Worm (Caenorhabditis elegans) whole organism, late embryonic: ENCODE data around the gene nhr-125.

Experiments
- C08G9.2 ChIP-seq: sonication (generic microtip); optimal IDR thresholded peaks from 2 replicates; lab custom pipeline; 2016; ENCODE audit warnings: mild to moderate bottlenecking, missing genetic modification characterization, moderate library complexity, missing compliant biosample characterization
- C38D4.7 ChIP-seq: fragments of 200-800 bp; sonication (Bioruptor generic); optimal IDR thresholded peaks from 2 replicates; lab custom pipeline; 2018; ENCODE audit warnings: mild to moderate bottlenecking, missing genetic modification characterization, moderate library complexity, missing compliant biosample characterization
- Y22D7AL.16 ChIP-seq: sonication (generic microtip); optimal IDR thresholded peaks from 2 replicates; lab custom pipeline; 2016; ENCODE audit warnings: missing genetic modification characterization, missing compliant biosample characterization
- ceh-14 ChIP-seq: sonication (generic microtip); optimal IDR thresholded peaks from 2 replicates; lab custom pipeline; 2016; ENCODE audit warnings: missing genotype, missing genetic modification characterization, missing compliant biosample characterization
- ceh-31 ChIP-seq: sonication (generic microtip); optimal IDR thresholded peaks from 2 replicates; lab custom pipeline; 2016; ENCODE audit warnings: missing genetic modification characterization, missing compliant biosample characterization
- dmd-4 ChIP-seq: sonication (generic microtip); optimal IDR thresholded peaks from 2 replicates; lab custom pipeline; 2016; ENCODE audit warnings: borderline replicate concordance, missing genetic modification characterization, missing compliant biosample characterization
- dve-1 ChIP-seq: sonication (generic microtip); optimal IDR thresholded peaks from 2 replicates; lab custom pipeline; 2017; ENCODE audit warnings: antibody characterized with exemption, mild to moderate bottlenecking, missing genetic modification characterization, missing compliant biosample characterization
- elt-2 ChIP-seq: sonication (generic microtip); optimal IDR thresholded peaks from 2 replicates; lab custom pipeline; 2016; ENCODE audit warnings: missing genetic modification reagents, missing genetic modification characterization, missing compliant biosample characterization
- elt-4 ChIP-seq: sonication (generic microtip); optimal IDR thresholded peaks from 2 replicates; lab custom pipeline; 2016; ENCODE audit warnings: missing genetic modification characterization, missing compliant biosample characterization
- eyg-1 ChIP-seq: sonication (generic microtip); optimal IDR thresholded peaks from 2 replicates; lab custom pipeline; 2016; ENCODE audit warnings: missing genotype, missing genetic modification characterization, missing compliant biosample characterization
- fax-1 ChIP-seq: sonication (generic microtip); optimal IDR thresholded peaks from 2 replicates; lab custom pipeline; 2016; ENCODE audit warnings: missing genotype, missing genetic modification characterization, missing compliant biosample characterization
- fkh-6 ChIP-seq: sonication (generic microtip); optimal IDR thresholded peaks from 2 replicates; lab custom pipeline; 2016; ENCODE audit warnings: missing genetic modification characterization, missing compliant biosample characterization
- gmeb-2 ChIP-seq: sonication (generic microtip); optimal IDR thresholded peaks from 2 replicates; lab custom pipeline; 2016; ENCODE audit warnings: missing genetic modification characterization, inconsistent platforms, missing compliant biosample characterization
- hlh-15 ChIP-seq: sonication (generic microtip); optimal IDR thresholded peaks from 2 replicates; lab custom pipeline; 2016; ENCODE audit warnings: missing genetic modification characterization, missing compliant biosample characterization
- madf-2 ChIP-seq: sonication (generic microtip); optimal IDR thresholded peaks from 2 replicates; lab custom pipeline; 2017; ENCODE audit warnings: missing genetic modification characterization, missing compliant biosample characterization
- mec-3 ChIP-seq: sonication (generic microtip); optimal IDR thresholded peaks from 2 replicates; lab custom pipeline; 2016; ENCODE audit warnings: borderline replicate concordance, missing genetic modification characterization, missing compliant biosample characterization
- nfya-1 ChIP-seq: sonication (generic microtip); optimal IDR thresholded peaks from 2 replicates; lab custom pipeline; 2017; ENCODE audit warnings: missing genetic modification characterization, mild to moderate bottlenecking, missing compliant biosample characterization, antibody characterized with exemption, moderate library complexity
- nhr-11 ChIP-seq: fragments of 150-350 bp; optimal IDR thresholded peaks from 2 replicates; lab custom pipeline; 2014; ENCODE audit warnings: missing biosample characterization, missing genetic modification characterization
- pag-3 ChIP-seq: sonication (generic microtip); optimal IDR thresholded peaks from 2 replicates; lab custom pipeline; 2016; ENCODE audit warnings: missing compliant biosample characterization, missing genetic modification characterization, borderline replicate concordance
- pat-9 ChIP-seq: fragments of 200-800 bp; sonication (Bioruptor generic); optimal IDR thresholded peaks from 2 replicates; lab custom pipeline; 2018; ENCODE audit warnings: mild to moderate bottlenecking, missing genetic modification characterization, moderate library complexity, missing compliant biosample characterization
- pax-1 ChIP-seq: fragments of 150-350 bp; optimal IDR thresholded peaks from 2 replicates; lab custom pipeline; 2014; ENCODE audit warnings: missing biosample characterization, missing genetic modification characterization
- pha-2 ChIP-seq: sonication (generic microtip); optimal IDR thresholded peaks from 2 replicates; lab custom pipeline; 2017; ENCODE audit warnings: mild to moderate bottlenecking, missing genetic modification characterization, missing compliant biosample characterization
- pqm-1 ChIP-seq: sonication (generic microtip); optimal IDR thresholded peaks from 2 replicates; lab custom pipeline; 2016; ENCODE audit warnings: missing genetic modification characterization, missing compliant biosample characterization
- pros-1 ChIP-seq: fragments of 150-350 bp; optimal IDR thresholded peaks from 2 replicates; lab custom pipeline; 2014; ENCODE audit warnings: missing biosample characterization, missing genetic modification reagents, missing genetic modification characterization
- ref-2 ChIP-seq: sonication (generic microtip); optimal IDR thresholded peaks from 2 replicates; lab custom pipeline; 2016; ENCODE audit warnings: missing genetic modification characterization, missing compliant biosample characterization
- sdc-2 ChIP-seq: sonication (generic microtip); optimal IDR thresholded peaks from 2 replicates; lab custom pipeline; 2016; ENCODE audit warnings: missing genotype, missing genetic modification characterization, missing compliant biosample characterization
- sox-2 ChIP-seq: fragments of 200-800 bp; sonication (Bioruptor generic); IDR thresholded peaks from 2 replicates; pipeline ENCODE4 v1.3.6; 2022; ENCODE audit warnings: missing genetic modification reagents, missing genetic modification characterization, missing compliant biosample characterization
- syd-9 ChIP-seq: sonication (generic microtip); optimal IDR thresholded peaks from 2 replicates; lab custom pipeline; 2016; ENCODE audit warnings: mild to moderate bottlenecking, missing genetic modification characterization, moderate library complexity, missing compliant biosample characterization
- tbx-2 ChIP-seq: sonication (generic microtip); optimal IDR thresholded peaks from 2 replicates; lab custom pipeline; 2016; ENCODE audit warnings: missing genetic modification characterization, missing compliant biosample characterization
- unc-42 ChIP-seq: sonication (generic microtip); optimal IDR thresholded peaks from 2 replicates; lab custom pipeline; 2016; ENCODE audit warnings: missing genotype, missing genetic modification characterization, missing compliant biosample characterization
- zip-5 ChIP-seq: sonication (generic microtip); optimal IDR thresholded peaks from 2 replicates; lab custom pipeline; 2016; ENCODE audit warnings: missing genetic modification characterization, missing compliant biosample characterization

The nhr-125 gene

DNA sequence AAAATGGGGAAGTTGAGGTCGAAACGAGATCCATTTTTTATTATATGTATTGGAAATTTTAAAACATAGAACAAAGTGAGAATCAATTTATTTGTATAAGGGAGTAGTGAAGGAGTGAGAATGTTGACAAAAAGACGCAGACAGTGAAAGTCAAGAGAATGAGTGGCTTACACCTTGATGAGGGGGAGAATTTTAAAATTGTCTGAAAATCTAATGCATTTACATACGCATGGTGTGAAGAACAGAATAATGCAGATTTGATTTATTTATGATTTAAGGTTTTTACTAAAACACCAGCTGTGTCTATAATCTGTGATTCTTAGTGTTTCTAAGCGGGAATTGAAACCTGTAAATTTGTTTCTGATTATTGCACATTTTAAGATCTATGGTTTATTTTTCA is at the start of gene nhr-125:
TSS of gene nhr-125 (minus strand) at position 101 of the 400 bp plus-strand sequence.
- TF ChIP-seq fax-1, result no peak

DNA sequence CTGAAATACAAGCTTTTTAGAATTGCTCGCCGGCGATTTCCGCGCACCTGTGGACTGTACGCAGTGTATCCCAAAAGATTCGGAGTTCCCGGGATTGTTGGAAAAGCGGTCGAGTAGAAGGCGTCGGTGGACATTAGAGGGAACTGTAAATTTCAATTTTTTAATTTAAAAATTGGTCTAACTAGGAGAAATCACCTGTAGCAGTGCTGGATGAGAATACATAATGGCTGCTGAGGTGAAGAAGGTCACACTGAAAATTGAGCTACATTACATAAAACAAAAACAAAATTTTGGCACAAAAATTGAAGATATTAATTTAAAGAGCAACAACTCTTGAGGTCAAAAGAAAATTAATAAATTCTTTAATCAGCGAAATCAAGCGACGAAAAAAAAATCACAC is 49.3 kb upstream of the nhr-125 start, which contains the start of gene neg-1:
TSS of gene neg-1 (minus strand) at position 250 of the 400 bp plus-strand sequence.
- TF ChIP-seq dmd-4 (tag; lab: Kevin White, UChicago) (no peak), eyg-1 (tag; lab: Kevin White, UChicago) (no peak), pat-9 (tag; lab: Kevin White, UChicago) (no peak), hlh-15 (tag; lab: Kevin White, UChicago) (no peak), Y22D7AL.16 (tag; lab: Kevin White, UChicago) (no peak), pqm-1 (tag; lab: Kevin White, UChicago) (no peak), C38D4.7 (GFP tag; lab: Kevin White, UChicago) (no peak), mec-3 (tag; lab: Kevin White, UChicago) (no peak)

DNA sequence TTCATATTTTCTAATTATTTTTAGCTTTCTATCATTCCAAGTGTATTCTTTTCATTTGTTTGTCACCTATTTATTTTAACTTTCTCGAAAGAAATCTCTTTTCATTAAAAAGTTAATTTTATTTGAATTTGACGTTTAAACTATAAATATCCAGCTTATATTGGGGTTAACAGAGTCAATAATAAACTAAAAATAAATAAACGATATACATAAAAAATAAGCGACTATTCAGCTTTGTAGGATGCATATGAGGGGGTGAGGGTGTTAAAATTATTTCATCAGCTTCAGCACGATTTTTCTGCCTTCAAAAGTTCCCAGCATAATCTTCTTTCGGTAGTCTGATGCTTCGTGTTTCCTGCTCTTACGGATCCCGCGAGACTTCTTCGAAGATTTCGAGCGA is 48.3 kb upstream of the nhr-125 start:
- no peak for TF ChIP-seq ref-2 (tag; lab: Kevin White, UChicago)
- no peak for TF ChIP-seq pat-9 (tag; lab: Kevin White, UChicago)
- no peak for TF ChIP-seq sdc-2 (tag; lab: Kevin White, UChicago)
- no peak for TF ChIP-seq pax-1 (tag; lab: Kevin White, UChicago)
- TF ChIP-seq C38D4.7 (GFP tag; lab: Kevin White, UChicago), result no peak
- no peak for TF ChIP-seq dve-1 (tag; lab: Kevin White, UChicago)
- TF ChIP-seq elt-2, result no peak
- TF ChIP-seq gmeb-2, result no peak

DNA sequence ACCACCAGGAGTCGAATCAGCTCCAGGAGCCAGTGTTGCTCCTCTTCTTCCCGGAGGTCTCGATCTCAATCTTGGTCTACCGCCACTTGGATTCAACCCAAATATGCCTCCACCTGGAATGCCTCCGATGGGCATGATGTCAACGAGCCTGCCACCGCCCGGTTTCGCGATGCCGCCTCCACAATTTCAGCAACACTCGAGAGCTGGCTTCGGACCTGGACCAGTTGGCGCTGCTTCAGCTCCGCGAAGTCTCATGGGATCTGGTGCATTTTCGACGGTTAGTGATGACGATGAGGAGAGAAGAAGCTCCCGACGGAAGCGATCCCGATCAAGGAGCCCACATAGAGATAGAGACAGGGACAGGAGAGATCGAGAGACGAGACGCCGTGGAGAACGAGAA is 47.7 kb upstream of the nhr-125 start:
- peak; percentile 49 for TF ChIP-seq C08G9.2
- TF ChIP-seq elt-4 (tag; lab: Kevin White, UChicago), result no peak
- peak; percentile 6 for TF ChIP-seq fkh-6 (tag; lab: Kevin White, UChicago)
- no peak for TF ChIP-seq pros-1 (tag; lab: Kevin White, UChicago)

DNA sequence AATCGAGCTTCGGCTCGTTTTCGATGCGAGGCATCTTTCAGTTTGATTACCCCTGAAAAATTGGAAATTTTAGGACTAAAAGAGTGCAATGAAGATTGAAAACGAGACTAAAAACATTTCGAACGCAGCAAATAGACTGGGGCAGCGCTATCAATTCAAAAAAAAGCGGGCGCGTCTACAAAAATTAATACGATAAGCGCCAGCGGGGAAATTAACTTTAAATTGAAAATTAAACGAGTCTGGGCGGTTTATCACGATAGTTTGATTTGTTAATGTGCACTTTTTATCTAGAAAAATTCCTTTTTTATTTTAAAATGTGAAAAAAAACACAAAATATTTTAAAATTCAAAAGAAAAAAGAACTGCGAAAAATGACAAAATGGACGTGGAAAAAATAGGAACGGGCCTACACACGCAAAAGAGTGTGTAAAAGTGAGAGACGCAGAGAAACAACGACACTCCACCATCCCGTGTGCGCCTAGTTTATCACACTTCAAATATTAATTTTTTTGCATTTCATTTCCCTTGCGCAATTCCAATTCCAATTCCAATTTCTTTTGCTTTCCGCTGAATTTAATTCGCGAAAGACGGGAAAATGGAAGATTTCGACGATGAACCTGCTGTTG is 46.1 kb upstream of the nhr-125 start, which contains the start of the genes gmpr-1 and fipp-1:
TSS of gene gmpr-1 (minus strand) at position 75 of the 625 bp plus-strand sequence.
TSS of gene fipp-1 (plus strand) at position 499 of the 625 bp plus-strand sequence.
- TF ChIP-seq pag-3, result no peak
- TF ChIP-seq zip-5 (tag; lab: Kevin White, UChicago), result no peak
- TF ChIP-seq nfya-1, result peak; percentile 29
- no peak for TF ChIP-seq elt-4 (tag; lab: Kevin White, UChicago)
- peak; percentile 32 for TF ChIP-seq elt-2
- TF ChIP-seq ceh-31, result peak; percentile 12
- no peak for TF ChIP-seq nhr-11 (tag; lab: Kevin White, UChicago)
- peak; percentile 22 for TF ChIP-seq ceh-14 (tag; lab: Kevin White, UChicago)
- no peak for TF ChIP-seq madf-2 (tag; lab: Kevin White, UChicago)
- peak; percentile 43 for TF ChIP-seq unc-42

DNA sequence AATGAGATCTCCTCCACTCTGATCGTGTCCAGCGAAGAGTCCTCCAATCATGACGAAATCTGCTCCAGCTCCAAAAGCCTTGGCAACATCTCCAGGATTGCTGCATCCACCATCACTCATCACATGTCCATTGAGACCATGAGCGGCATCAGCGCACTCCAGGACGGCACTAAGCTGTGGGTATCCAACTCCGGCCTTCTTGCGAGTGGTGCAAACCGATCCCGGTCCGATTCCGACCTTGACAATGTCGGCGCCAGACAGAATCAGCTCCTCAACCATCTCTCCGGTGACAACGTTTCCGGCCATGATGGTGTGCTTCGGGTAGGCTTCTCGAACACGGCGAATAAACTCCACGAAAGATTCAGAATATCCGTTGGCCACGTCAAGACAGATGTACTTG is 45.2 kb upstream of the nhr-125 start:
- TF ChIP-seq C38D4.7 (GFP tag; lab: Kevin White, UChicago) (no peak), sdc-2 (tag; lab: Kevin White, UChicago) (no peak), pqm-1 (tag; lab: Kevin White, UChicago) (no peak), tbx-2 (tag; lab: Kevin White, UChicago) (no peak), fkh-6 (tag; lab: Kevin White, UChicago) (no peak), gmeb-2 (no peak), syd-9 (no peak), C08G9.2 (no peak), sox-2 (no peak), pha-2 (no peak), ceh-31 (no peak), pax-1 (tag; lab: Kevin White, UChicago) (no peak)
